Fruit fly (Drosophila melanogaster): ENCODE results near the gene nab.
A peak's percentile ranks its signal among the peaks of the same experiment; 100 is the strongest.

nab gene

dm6 chr3L:4108072-4108843 lies 52.5 kb downstream of the nab start, which contains the start of gene Ack (continued):
- TF ChIP-seq Hmr (GFP tag; optimal IDR thresholded peaks at IDR 0.05) (no peak), Stat92E (GFP tag; optimal IDR thresholded peaks at IDR 0.05) (no peak), Bdp1 (GFP tag; optimal IDR thresholded peaks at IDR 0.05) (no peak), chif (GFP tag; optimal IDR thresholded peaks at IDR 0.05) (no peak), CG17359 (tag; optimal IDR thresholded peaks at IDR 0.05) (no peak), Elba2 (GFP tag; optimal IDR thresholded peaks at IDR 0.05) (no peak), CG12942 (GFP tag; optimal IDR thresholded peaks at IDR 0.05) (no peak), Deaf1 (tag; optimal IDR thresholded peaks at IDR 0.05) (peak; percentile 38), Lhr (GFP tag; optimal IDR thresholded peaks at IDR 0.05) (no peak), CG12071 (GFP tag; optimal IDR thresholded peaks at IDR 0.05) (no peak), knrl (GFP tag; IDR thresholded peaks at IDR 0.05; ENCODE audit: partially characterized antibody) (peak; percentile 80), gsb (GFP tag; IDR thresholded peaks at IDR 0.05) (no peak), CG31365 (tag; optimal IDR thresholded peaks at IDR 0.05) (no peak), CG9609 (GFP tag; optimal IDR thresholded peaks at IDR 0.05) (no peak), CG10979 (tag; optimal IDR thresholded peaks at IDR 0.05) (no peak), ken (GFP tag; IDR thresholded peaks at IDR 0.05) (no peak), sima (GFP tag; optimal IDR thresholded peaks at IDR 0.05) (no peak), Aef1 (GFP tag; IDR thresholded peaks at IDR 0.05) (no peak), tio (GFP tag; optimal IDR thresholded peaks at IDR 0.05) (no peak), tup (GFP tag; optimal IDR thresholded peaks at IDR 0.05) (no peak), hth (optimal IDR thresholded peaks at IDR 0.05) (no peak), C15 (GFP tag; IDR thresholded peaks at IDR 0.05) (no peak), CG16813 (GFP tag; IDR thresholded peaks at IDR 0.05; ENCODE audit: partially characterized antibody) (peak; percentile 82), CG6765 (GFP tag; optimal IDR thresholded peaks at IDR 0.05) (no peak), HmgZ (tag; optimal IDR thresholded peaks at IDR 0.05) (no peak), zfh1 (GFP tag; IDR thresholded peaks at IDR 0.05) (no peak), pan (optimal IDR thresholded peaks at IDR 0.05) (no peak), pan (GFP tag; optimal IDR thresholded peaks at IDR 0.05 in 1 of 2, IDR thresholded peaks at IDR 0.05 in 1 of 2) (peak in 1 of 2 experiments; percentile 6), eyg (GFP tag; optimal IDR thresholded peaks at IDR 0.05) (no peak), nmo (GFP tag; optimal IDR thresholded peaks at IDR 0.05) (peak; percentile 15), CG5953 (GFP tag; IDR thresholded peaks at IDR 0.05) (no peak), kah (GFP tag; optimal IDR thresholded peaks at IDR 0.05) (no peak), Max (GFP tag; optimal IDR thresholded peaks at IDR 0.05) (no peak), Drgx (GFP tag; IDR thresholded peaks at IDR 0.05) (no peak), ems (GFP tag; optimal IDR thresholded peaks at IDR 0.05) (no peak), Sin3A (optimal IDR thresholded peaks at IDR 0.05) (peak; percentile 49), Oaz (GFP tag; IDR thresholded peaks at IDR 0.05) (no peak), CTCF (GFP tag; optimal IDR thresholded peaks at IDR 0.05) (no peak), CG6813 (GFP tag; optimal IDR thresholded peaks at IDR 0.05) (no peak), Ets65A (GFP tag) (peak; percentile 71), disco-r (GFP tag; optimal IDR thresholded peaks at IDR 0.05) (no peak), Dip3 (GFP tag; optimal IDR thresholded peaks at IDR 0.05) (no peak), Optix (GFP tag; IDR thresholded peaks at IDR 0.05) (no peak), aop (GFP tag; IDR thresholded peaks at IDR 0.05) (no peak), CG3281 (GFP tag; optimal IDR thresholded peaks at IDR 0.05) (no peak), ro (GFP tag; IDR thresholded peaks at IDR 0.05) (no peak), emc (GFP tag; optimal IDR thresholded peaks at IDR 0.05) (no peak), p53 (GFP tag; optimal IDR thresholded peaks at IDR 0.05) (no peak), CG13894 (tag; optimal IDR thresholded peaks at IDR 0.05) (no peak), CG13296 (GFP tag; optimal IDR thresholded peaks at IDR 0.05) (no peak), mam (GFP tag; optimal IDR thresholded peaks at IDR 0.05) (no peak), da (GFP tag; optimal IDR thresholded peaks at IDR 0.05) (no peak)

Measured in whole organism, embryonic.